Worm (Caenorhabditis elegans) whole organism, L4 larva: ENCODE data around the gene lips-17.

ENCODE experiments used
- F26F4.8 ChIP-seq: fragments of 200-800 bp; sonication (Bioruptor generic); conservative IDR thresholded peaks from 2 replicates; pipeline ENCODE4 v1.3.6; 2022; ENCODE audit warnings: missing genetic modification characterization, missing compliant biosample characterization
- F37D6.2 ChIP-seq: sonication (generic microtip); optimal IDR thresholded peaks from 2 replicates; lab custom pipeline; 2016; ENCODE audit warnings: mild to moderate bottlenecking, missing genetic modification characterization, missing compliant biosample characterization
- F44E2.7 ChIP-seq: fragments of 200-800 bp; sonication (Bioruptor generic); IDR thresholded peaks from 2 replicates; pipeline ENCODE4 v2.1.2; 2022; ENCODE audit warnings: missing genetic modification characterization, missing compliant biosample characterization
- F49E8.2 ChIP-seq: sonication (generic microtip); optimal IDR thresholded peaks from 2 replicates; lab custom pipeline; 2016; ENCODE audit warnings: missing compliant biosample characterization, mild to moderate bottlenecking, missing genetic modification characterization, borderline replicate concordance
- R02D3.7 ChIP-seq: fragments of 150-350 bp; sonication (generic microtip); optimal IDR thresholded peaks from 3 replicates; lab custom pipeline; 2014; ENCODE audit warnings: missing biosample characterization, missing genetic modification characterization
- T20F7.1 ChIP-seq: fragments of 200-800 bp; sonication (Bioruptor generic); optimal IDR thresholded peaks from 2 replicates; lab custom pipeline; 2018; ENCODE audit warnings: mild to moderate bottlenecking, missing genetic modification characterization, missing compliant biosample characterization
- T26A8.4 ChIP-seq: fragments of 200-800 bp; sonication (Bioruptor generic); IDR thresholded peaks from 2 replicates; pipeline ENCODE4 v1.3.6; 2022; ENCODE audit warnings: missing genetic modification characterization, missing compliant biosample characterization
- ZK337.2 ChIP-seq: fragments of 200-800 bp; sonication (Bioruptor generic); IDR thresholded peaks from 2 replicates; pipeline ENCODE4 v1.3.6; 2022; ENCODE audit warnings: missing genetic modification reagents, missing genetic modification characterization, missing compliant biosample characterization
- aha-1 ChIP-seq: fragments of 150-350 bp; peaks from one replicate; lab custom pipeline; 2014; ENCODE audit warnings: missing biosample characterization, missing genetic modification characterization
- ama-1 ChIP-seq: fragments of 150-350 bp; optimal IDR thresholded peaks from 2 replicates; lab custom pipeline; 2014; ENCODE audit warnings: inconsistent platforms, mixed read lengths
- attf-4 ChIP-seq: sonication (generic microtip); optimal IDR thresholded peaks from 3 replicates; lab custom pipeline; 2017; ENCODE audit warnings: missing biosample characterization, missing genetic modification characterization
- ceh-20 ChIP-seq: fragments of 200-800 bp; sonication (Bioruptor generic); IDR thresholded peaks from 2 replicates; pipeline ENCODE4 v1.3.6; 2022; ENCODE audit warnings: missing genetic modification reagents, missing genetic modification characterization, missing compliant biosample characterization
- ceh-32 ChIP-seq: sonication (generic microtip); optimal IDR thresholded peaks from 2 replicates; lab custom pipeline; 2016; ENCODE audit warnings: mild to moderate bottlenecking, missing genetic modification characterization, missing compliant biosample characterization; ENCODE audit not compliant: poor library complexity
- ces-1 ChIP-seq: fragments of 150-350 bp; sonication (generic microtip); optimal IDR thresholded peaks from 4 replicates; lab custom pipeline; 2014; ENCODE audit warnings: missing biosample characterization, missing genetic modification reagents, missing genetic modification characterization
- ctbp-1 ChIP-seq: fragments of 200-800 bp; sonication (Bioruptor generic); IDR thresholded peaks from 2 replicates; pipeline ENCODE4 v1.3.6; 2022; ENCODE audit warnings: missing genetic modification reagents, missing genetic modification characterization, missing compliant biosample characterization
- daf-12 ChIP-seq: fragments of 150-350 bp; optimal IDR thresholded peaks from 2 replicates; lab custom pipeline; 2014; ENCODE audit warnings: missing biosample characterization, missing genetic modification reagents, missing genetic modification characterization
- daf-19 ChIP-seq: fragments of 200-800 bp; sonication (Bioruptor generic); conservative IDR thresholded peaks from 2 replicates; pipeline ENCODE4 v1.3.6; 2022; ENCODE audit warnings: missing genetic modification characterization, missing compliant biosample characterization
- dmd-6 ChIP-seq: fragments of 200-800 bp; sonication (Bioruptor generic); IDR thresholded peaks from 2 replicates; pipeline ENCODE4 v1.3.6; 2022; ENCODE audit warnings: missing genetic modification reagents, missing genetic modification characterization, missing compliant biosample characterization
- dpl-1 ChIP-seq: fragments of 150-350 bp; optimal IDR thresholded peaks from 2 replicates; lab custom pipeline; 2014; ENCODE audit warnings: missing biosample characterization, missing genetic modification reagents, missing genetic modification characterization
- egl-27 ChIP-seq: sonication (generic microtip); optimal IDR thresholded peaks from 3 replicates; lab custom pipeline; 2017; ENCODE audit warnings: missing biosample characterization, missing genetic modification reagents, missing genetic modification characterization
- egl-43 ChIP-seq: fragments of 200-800 bp; sonication (Bioruptor generic); IDR thresholded peaks from 2 replicates; pipeline ENCODE4 v1.3.6; 2022; ENCODE audit warnings: missing genetic modification reagents, missing genetic modification characterization, missing compliant biosample characterization
- fkh-10 ChIP-seq: fragments of 150-350 bp; optimal IDR thresholded peaks from 2 replicates; lab custom pipeline; 2014; ENCODE audit warnings: missing biosample characterization, missing genetic modification reagents, missing genetic modification characterization
- fos-1 ChIP-seq: fragments of 150-350 bp; optimal IDR thresholded peaks from 2 replicates; lab custom pipeline; 2014; ENCODE audit warnings: missing biosample characterization, missing genetic modification characterization
- hif-1 ChIP-seq, 2 experiments: sonication (generic microtip); optimal IDR thresholded peaks; 2 replicates each; lab custom pipeline; 2016 to 2017; ENCODE audit warnings: missing compliant biosample characterization in 2 of 2, missing genetic modification characterization in 2 of 2, missing genetic modification reagents in 2 of 2, missing genotype in 2 of 2, mild to moderate bottlenecking in 1 of 2
- hlh-30 ChIP-seq: sonication (generic microtip); optimal IDR thresholded peaks from 2 replicates; lab custom pipeline; 2017; ENCODE audit warnings: antibody characterized with exemption, mild to moderate bottlenecking, missing genetic modification characterization, missing compliant biosample characterization; ENCODE audit not compliant: insufficient read depth
- jun-1 ChIP-seq: fragments of 150-350 bp; optimal IDR thresholded peaks from 2 replicates; lab custom pipeline; 2014; ENCODE audit warnings: missing biosample characterization, missing genetic modification reagents, missing genetic modification characterization
- lim-7 ChIP-seq: fragments of 200-800 bp; sonication (Bioruptor generic); IDR thresholded peaks from 2 replicates; pipeline ENCODE4 v1.3.6; 2022; ENCODE audit warnings: missing genetic modification characterization, missing compliant biosample characterization
- lin-1 ChIP-seq: fragments of 200-800 bp; sonication (Bioruptor generic); IDR thresholded peaks from 2 replicates; pipeline ENCODE4 v1.3.6; 2022; ENCODE audit warnings: missing genetic modification reagents, missing genetic modification characterization, missing compliant biosample characterization
- lin-15B ChIP-seq: fragments of 150-350 bp; sonication (generic microtip); optimal IDR thresholded peaks from 3 replicates; lab custom pipeline; 2014; ENCODE audit warnings: missing biosample characterization, missing genetic modification characterization
- lin-38 ChIP-seq: fragments of 200-800 bp; sonication (Bioruptor generic); IDR thresholded peaks from 2 replicates; pipeline ENCODE4 v1.3.6; 2022; ENCODE audit warnings: missing genetic modification reagents, missing genetic modification characterization, missing compliant biosample characterization
- lir-3 ChIP-seq: sonication (generic microtip); optimal IDR thresholded peaks from 2 replicates; lab custom pipeline; 2016; ENCODE audit warnings: mild to moderate bottlenecking, missing genetic modification characterization, missing compliant biosample characterization
- lsy-2 ChIP-seq, 2 experiments: fragments of 150-350 bp in 1 of 2; sonication (generic microtip) in 1 of 2; optimal IDR thresholded peaks; 2 replicates each; lab custom pipeline; 2014 to 2017; ENCODE audit warnings: missing biosample characterization in 2 of 2, missing genetic modification characterization in 2 of 2
- madf-9 ChIP-seq: fragments of 200-800 bp; sonication (Bioruptor generic); conservative IDR thresholded peaks from 2 replicates; pipeline ENCODE4 v1.3.6; 2022; ENCODE audit warnings: missing genetic modification reagents, missing genetic modification characterization, missing compliant biosample characterization
- mxl-2 ChIP-seq: fragments of 200-800 bp; sonication (Bioruptor generic); conservative IDR thresholded peaks from 2 replicates; pipeline ENCODE4 v1.3.6; 2022; ENCODE audit warnings: missing genetic modification reagents, missing genetic modification characterization, missing compliant biosample characterization
- mxl-3 ChIP-seq: fragments of 200-800 bp; sonication (Bioruptor generic); optimal IDR thresholded peaks from 2 replicates; lab custom pipeline; 2018; ENCODE audit warnings: mild to moderate bottlenecking, missing genetic modification characterization, missing compliant biosample characterization
- nhr-102 ChIP-seq: sonication (generic microtip); optimal IDR thresholded peaks from 2 replicates; lab custom pipeline; 2016; ENCODE audit warnings: mild to moderate bottlenecking, missing genetic modification characterization, moderate library complexity, missing compliant biosample characterization
- php-3 ChIP-seq: fragments of 200-800 bp; sonication (Bioruptor generic); IDR thresholded peaks from 2 replicates; pipeline ENCODE4 v1.3.6; 2022; ENCODE audit warnings: missing genetic modification reagents, missing genetic modification characterization, missing compliant biosample characterization
- sdz-12 ChIP-seq: fragments of 200-800 bp; sonication (Bioruptor generic); optimal IDR thresholded peaks from 2 replicates; lab custom pipeline; 2018; ENCODE audit warnings: mild to moderate bottlenecking, missing genetic modification characterization, missing compliant biosample characterization
- set-16 ChIP-seq: fragments of 200-800 bp; sonication (Bioruptor generic); IDR thresholded peaks from 2 replicates; pipeline ENCODE4 v1.3.6; 2022; ENCODE audit warnings: missing genetic modification reagents, missing genetic modification characterization, missing compliant biosample characterization
- snpc-4 ChIP-seq: fragments of 150-350 bp; optimal IDR thresholded peaks from 2 replicates; lab custom pipeline; 2014; ENCODE audit warnings: missing biosample characterization, missing genetic modification characterization
- spr-3 ChIP-seq: fragments of 200-800 bp; sonication (Bioruptor generic); optimal IDR thresholded peaks from 2 replicates; lab custom pipeline; 2018; ENCODE audit warnings: mild to moderate bottlenecking, missing genetic modification characterization, missing compliant biosample characterization
- tag-97 ChIP-seq: fragments of 200-800 bp; sonication (Bioruptor generic); IDR thresholded peaks from 2 replicates; pipeline ENCODE4 v1.3.6; 2022; ENCODE audit warnings: missing genetic modification characterization, missing compliant biosample characterization
- tra-1 ChIP-seq: fragments of 200-800 bp; sonication (Bioruptor generic); IDR thresholded peaks from 2 replicates; pipeline ENCODE4 v1.3.6; 2022; ENCODE audit warnings: missing genetic modification reagents, missing genetic modification characterization, missing compliant biosample characterization
- unc-130 ChIP-seq: sonication (generic microtip); optimal IDR thresholded peaks from 2 replicates; lab custom pipeline; 2016; ENCODE audit warnings: missing genetic modification reagents, missing genetic modification characterization, missing compliant biosample characterization
- unc-39 ChIP-seq: sonication (generic microtip); optimal IDR thresholded peaks from 2 replicates; lab custom pipeline; 2017; ENCODE audit warnings: missing biosample characterization, missing genetic modification characterization
- unc-62 ChIP-seq, 3 experiments: fragments of 150-350 bp in 1 of 3; sonication (generic microtip); optimal IDR thresholded peaks in 2 of 3; peaks in 1 of 3; 1 replicate in 1 of 3; 2 replicates in 2 of 3; lab custom pipeline; 2014 to 2017; ENCODE audit warnings: missing biosample characterization in 3 of 3, missing genetic modification characterization in 3 of 3, missing genetic modification reagents in 3 of 3, missing genotype in 1 of 3
- vab-7 ChIP-seq: fragments of 200-800 bp; sonication (Bioruptor generic); IDR thresholded peaks from 2 replicates; pipeline ENCODE4 v1.3.6; 2022; ENCODE audit warnings: missing genetic modification reagents, missing genetic modification characterization, missing compliant biosample characterization
- zag-1 ChIP-seq: fragments of 150-350 bp; optimal IDR thresholded peaks from 2 replicates; lab custom pipeline; 2014; ENCODE audit warnings: missing biosample characterization, missing genetic modification characterization
- zfp-2 ChIP-seq: sonication (generic microtip); optimal IDR thresholded peaks from 2 replicates; lab custom pipeline; 2016; ENCODE audit warnings: mild to moderate bottlenecking, missing genetic modification characterization, missing compliant biosample characterization
- zip-11 ChIP-seq: fragments of 200-800 bp; sonication (Bioruptor generic); IDR thresholded peaks from 2 replicates; pipeline ENCODE4 v1.3.6; 2022; ENCODE audit warnings: missing genetic modification characterization, missing compliant biosample characterization
- zip-2 ChIP-seq: fragments of 150-350 bp; optimal IDR thresholded peaks from 2 replicates; lab custom pipeline; 2014; ENCODE audit warnings: missing biosample characterization, missing genetic modification characterization
- ztf-7 ChIP-seq: fragments of 150-350 bp; optimal IDR thresholded peaks from 2 replicates; lab custom pipeline; 2014; ENCODE audit warnings: missing biosample characterization, missing genetic modification characterization

lips-17 gene

ce11 chrII:7593227-7593626 lies 14.8 kb upstream of the lips-17 start (continued):
- TF ChIP-seq F49E8.2 (no peak), jun-1 (tag; lab: Kevin White, UChicago) (no peak), dpl-1 (GFP tag; lab: Kevin White, UChicago) (no peak), lin-38 (GFP tag; lab: Robert Waterston, UW) (no peak), T26A8.4 (GFP tag; lab: Robert Waterston, UW) (no peak), fkh-10 (GFP tag; lab: Kevin White, UChicago) (peak; percentile 87), lsy-2 (tag; optimal IDR thresholded peaks at IDR 0.05; lab: Kevin White, UChicago) (peak in 1 of 2 experiments; percentile 27), mxl-3 (GFP tag; lab: Kevin White, UChicago) (no peak), ctbp-1 (GFP tag; lab: Robert Waterston, UW) (peak; percentile 72; the same call in 1 of the 2 replicates), egl-27 (tag; lab: Kevin White, UChicago) (no peak), dmd-6 (GFP tag; lab: Robert Waterston, UW) (0 out of 2 replicates have a peak, but pooled peaks have one; percentile 12), F26F4.8 (GFP tag; lab: Robert Waterston, UW) (no peak), lir-3 (tag; lab: Kevin White, UChicago) (no peak), lin-15B (tag; lab: Kevin White, UChicago) (no peak), hlh-30 (tag; lab: Kevin White, UChicago) (no peak), aha-1 (tag; lab: Kevin White, UChicago) (peak; percentile 94), T20F7.1 (no peak), zfp-2 (no peak), snpc-4 (tag; lab: Kevin White, UChicago) (no peak), zip-2 (tag; lab: Kevin White, UChicago) (no peak), daf-19 (GFP tag; lab: Robert Waterston, UW) (no peak), spr-3 (GFP tag; lab: Kevin White, UChicago) (no peak), fos-1 (no peak), egl-43 (GFP tag; lab: Robert Waterston, UW) (0 out of 2 replicates have a peak, but pooled peaks have one; percentile 43), hif-1 (tag; optimal IDR thresholded peaks at IDR 0.05; lab: Kevin White, UChicago) (no peak), daf-12 (no peak), set-16 (GFP tag; lab: Robert Waterston, UW) (peak; percentile 54; the same call in 1 of the 2 replicates), unc-62 (GFP tag; optimal IDR thresholded peaks at IDR 0.05 in 1 of 2; lab: Kevin White, UChicago) (peak in 1 of 2 experiments; percentile 94), unc-62 (tag; optimal IDR thresholded peaks at IDR 0.05; lab: Kevin White, UChicago) (no peak), ces-1 (GFP tag; lab: Kevin White, UChicago) (no peak), ZK337.2 (GFP tag; lab: Robert Waterston, UW) (no peak), zip-11 (GFP tag; lab: Robert Waterston, UW) (no peak), tra-1 (no peak), unc-130 (GFP tag; lab: Kevin White, UChicago) (no peak), ceh-20 (0 out of 2 replicates have a peak, but pooled peaks have one; percentile 37), attf-4 (tag; lab: Kevin White, UChicago) (no peak), R02D3.7 (no peak), php-3 (GFP tag; lab: Robert Waterston, UW) (no peak), ama-1 (no peak), vab-7 (GFP tag; lab: Robert Waterston, UW) (no peak), madf-9 (GFP tag; lab: Robert Waterston, UW) (no peak), nhr-102 (tag; lab: Kevin White, UChicago) (no peak), zag-1 (tag; lab: Kevin White, UChicago) (no peak), F44E2.7 (no peak), sdz-12 (GFP tag; lab: Kevin White, UChicago) (no peak), ztf-7 (tag; lab: Kevin White, UChicago) (no peak), F37D6.2 (tag; lab: Kevin White, UChicago) (peak; percentile 80), lim-7 (GFP tag; lab: Robert Waterston, UW) (no peak), lin-1 (GFP tag; lab: Robert Waterston, UW) (no peak), ceh-32 (tag; lab: Kevin White, UChicago) (no peak), unc-39 (tag; lab: Kevin White, UChicago) (no peak), tag-97 (GFP tag; lab: Robert Waterston, UW) (no peak), mxl-2 (GFP tag; lab: Robert Waterston, UW) (no peak)
